Fruit fly (Drosophila melanogaster) S2 (cell line): Measurements from ENCODE around the gene morgue.

Experiments used
- CG8478 ChIP-seq: fragments of >200 bp; optimal IDR thresholded peaks from 2 replicates; lab custom pipeline; 2018
- CTCF ChIP-seq, 2 experiments: fragments of >200 bp; optimal IDR thresholded peaks; 2 replicates each; lab custom pipeline; 2018

The morgue gene

DNA sequence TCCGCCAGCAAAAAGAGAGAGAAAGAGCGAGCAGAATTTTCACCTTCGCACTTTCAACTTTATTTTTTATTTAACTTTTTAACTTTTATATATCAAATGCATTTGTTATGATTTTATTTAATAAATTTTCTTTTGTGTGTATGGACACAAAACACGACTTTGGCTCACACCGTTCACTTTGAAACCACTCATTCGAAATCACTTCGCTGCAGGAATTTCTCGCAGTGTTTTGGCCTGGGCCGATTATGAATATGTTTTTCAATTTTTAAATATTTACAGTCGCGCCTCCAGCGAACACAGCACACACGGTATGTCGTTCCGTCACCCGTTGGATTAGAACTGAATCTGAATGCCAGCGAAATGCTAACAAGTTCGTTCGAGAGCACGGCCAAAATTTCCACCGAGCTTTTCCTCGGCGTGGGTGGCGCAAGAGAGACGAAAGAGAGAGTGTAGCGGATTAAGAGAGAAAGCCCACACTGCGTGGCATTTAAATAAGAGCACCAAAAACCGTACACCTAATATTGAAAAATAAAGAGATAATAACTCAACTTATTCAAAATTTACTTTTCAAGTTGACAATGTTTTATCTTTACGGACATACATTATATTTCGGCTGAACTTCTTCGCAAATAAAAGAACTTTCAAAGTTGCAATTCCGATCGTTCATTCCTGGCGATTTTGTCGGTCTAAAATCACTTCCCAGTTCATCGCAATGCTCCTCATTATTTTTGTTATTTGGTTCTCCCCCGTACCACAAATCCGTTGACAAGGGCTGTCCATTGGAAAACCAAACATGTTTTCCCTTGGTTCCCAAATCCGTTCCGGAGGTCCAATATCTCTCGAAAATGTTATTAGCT lies 3.4 kb downstream of the morgue start, which contains the start of gene CG15431:
TSS of gene CG15431 (minus strand) at position 402 of the 857 bp plus-strand sequence.
- TF ChIP-seq CG8478 (lab: Kevin White, UChicago) = no peak
- TF ChIP-seq CTCF (optimal IDR thresholded peaks at IDR 0.05; lab: Kevin White, UChicago) = no peak

DNA sequence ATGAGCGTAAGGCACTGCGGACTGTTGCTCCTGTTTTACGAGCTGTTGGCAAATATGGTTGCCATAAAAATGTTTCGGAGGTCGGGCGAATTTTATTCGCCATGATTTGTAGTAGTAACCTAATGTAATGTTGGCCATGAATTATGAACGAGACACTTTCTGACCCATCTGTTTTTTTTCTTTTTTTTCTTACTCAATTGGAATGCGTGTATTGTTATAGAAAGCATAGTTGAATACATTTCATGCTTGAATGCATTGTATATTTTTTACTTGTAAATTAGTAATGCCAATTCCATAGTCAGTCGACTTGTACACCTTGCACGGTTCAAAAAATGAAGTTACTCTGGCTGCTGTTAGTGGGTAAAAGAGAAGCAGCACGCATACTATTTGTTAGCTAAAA lies 7.0 kb downstream of the morgue start, which contains the start of gene CG43056:
TSS of gene CG43056 (plus strand) at position 301 of the 400 bp plus-strand sequence.
- no peak for TF ChIP-seq CG8478 (lab: Kevin White, UChicago)
- TF ChIP-seq CTCF (optimal IDR thresholded peaks at IDR 0.05; lab: Kevin White, UChicago) = no peak

DNA sequence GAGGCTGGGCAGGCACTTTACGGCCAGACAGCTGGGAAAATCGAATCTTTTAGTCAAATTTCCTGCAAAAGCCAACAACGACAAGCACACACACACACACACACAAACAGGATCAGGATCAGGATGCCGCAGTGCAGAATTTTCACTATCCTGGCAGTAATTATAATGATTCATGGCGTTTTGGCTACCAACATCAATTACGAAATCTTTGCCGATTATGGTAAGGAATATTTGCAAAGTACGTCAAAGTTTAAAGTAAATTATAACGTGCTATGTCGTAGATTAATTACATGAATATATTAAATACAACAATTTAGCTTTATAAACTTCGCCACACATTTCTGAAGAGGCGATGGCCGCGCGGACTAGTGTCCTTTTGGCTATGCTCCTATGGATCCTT lies 10.9 kb downstream of the morgue start, which contains the start of the genes CG34177 and CG34178:
TSS of gene CG34177 (plus strand) at position 301 of the 400 bp plus-strand sequence.
TSS of gene CG34178 (plus strand) at position 301 of the 400 bp plus-strand sequence.
- TF ChIP-seq CG8478 (lab: Kevin White, UChicago) = no peak
- no peak for TF ChIP-seq CTCF (optimal IDR thresholded peaks at IDR 0.05; lab: Kevin White, UChicago)

DNA sequence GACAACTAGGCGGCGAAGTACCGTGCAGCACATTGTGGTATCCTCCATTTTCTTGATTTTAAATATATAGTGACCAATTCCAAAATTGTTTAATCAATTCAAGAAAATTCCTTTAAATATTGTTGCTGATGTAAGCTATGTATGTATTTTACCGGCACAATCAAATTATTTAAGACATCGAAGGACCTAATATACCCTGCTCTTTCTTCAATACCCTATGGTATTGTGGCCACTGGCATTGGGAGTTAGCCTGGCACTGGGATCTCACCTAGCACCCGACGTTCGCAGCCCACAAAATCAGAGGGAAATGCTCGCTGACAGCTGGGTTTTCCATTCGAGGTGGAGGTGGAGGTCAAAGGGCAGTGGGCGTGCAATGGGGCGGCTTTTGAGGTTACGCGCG lies 22.3 kb downstream of the morgue start:
- TF ChIP-seq CTCF (optimal IDR thresholded peaks at IDR 0.05; lab: Kevin White, UChicago) = no peak
- TF ChIP-seq CG8478 (lab: Kevin White, UChicago) = no peak

DNA sequence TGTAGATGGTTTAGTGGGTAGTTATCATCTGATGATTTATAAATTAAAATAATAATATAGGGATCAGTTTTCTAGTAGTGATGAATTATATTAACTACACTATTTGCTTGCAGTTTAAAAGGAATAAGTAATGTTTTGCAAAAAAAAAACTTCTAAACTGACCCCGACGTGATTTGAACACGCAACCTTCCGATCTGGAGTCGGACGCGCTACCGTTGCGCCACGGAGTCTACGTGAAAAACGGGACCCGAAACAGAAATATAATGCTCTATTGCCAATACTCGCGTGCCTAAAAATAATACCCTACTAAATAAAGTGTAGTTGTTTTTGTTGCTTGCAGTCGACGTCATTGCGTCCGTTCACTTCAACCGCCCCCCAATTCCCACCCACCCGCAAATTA lies 25.7 kb downstream of the morgue start:
- TF ChIP-seq CTCF (optimal IDR thresholded peaks at IDR 0.05; lab: Kevin White, UChicago) = no peak
- TF ChIP-seq CG8478 (lab: Kevin White, UChicago) = no peak

DNA sequence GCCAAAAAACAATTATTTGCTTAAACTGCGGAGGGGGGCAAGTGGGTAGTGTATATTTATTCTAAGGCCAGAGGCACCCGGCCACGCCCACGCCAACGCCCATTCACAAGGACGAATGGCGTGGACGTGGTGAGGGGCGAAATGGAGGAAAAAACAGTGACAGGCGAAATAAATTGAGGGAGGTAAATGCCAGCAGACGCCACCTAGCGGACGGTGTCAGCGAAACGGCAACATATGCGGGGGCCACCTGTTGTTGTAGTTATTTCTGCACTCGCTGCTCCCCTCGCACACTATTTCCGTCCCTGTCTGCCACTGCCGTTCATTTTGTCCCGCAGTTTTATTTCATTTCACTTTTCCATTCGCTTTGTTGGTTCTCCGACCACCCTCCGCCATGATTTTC lies 26.5 kb downstream of the morgue start:
- no peak for TF ChIP-seq CG8478 (lab: Kevin White, UChicago)
- TF ChIP-seq CTCF (optimal IDR thresholded peaks at IDR 0.05; lab: Kevin White, UChicago) = peak; percentile 87 to 94

DNA sequence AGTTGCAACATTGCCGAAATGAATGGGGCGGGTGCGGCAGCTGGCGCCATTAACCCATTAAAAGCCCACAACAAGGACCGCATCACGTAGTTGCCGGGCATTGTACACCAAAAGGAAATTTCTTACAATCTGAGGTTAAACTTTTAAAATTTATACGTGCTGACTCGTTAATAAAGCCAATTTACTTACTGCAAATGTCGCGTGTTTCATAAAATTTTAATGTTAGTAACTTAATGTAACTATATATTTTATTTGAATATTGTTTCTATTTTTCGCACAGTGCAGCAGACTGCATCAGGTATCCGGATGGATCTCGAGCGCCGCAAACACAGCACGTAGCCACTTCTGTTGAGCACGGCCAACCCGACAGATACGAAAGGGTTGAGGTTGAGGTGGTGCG lies 27.6 kb downstream of the morgue start:
- no peak for TF ChIP-seq CTCF (optimal IDR thresholded peaks at IDR 0.05; lab: Kevin White, UChicago)
- TF ChIP-seq CG8478 (lab: Kevin White, UChicago) = no peak

DNA sequence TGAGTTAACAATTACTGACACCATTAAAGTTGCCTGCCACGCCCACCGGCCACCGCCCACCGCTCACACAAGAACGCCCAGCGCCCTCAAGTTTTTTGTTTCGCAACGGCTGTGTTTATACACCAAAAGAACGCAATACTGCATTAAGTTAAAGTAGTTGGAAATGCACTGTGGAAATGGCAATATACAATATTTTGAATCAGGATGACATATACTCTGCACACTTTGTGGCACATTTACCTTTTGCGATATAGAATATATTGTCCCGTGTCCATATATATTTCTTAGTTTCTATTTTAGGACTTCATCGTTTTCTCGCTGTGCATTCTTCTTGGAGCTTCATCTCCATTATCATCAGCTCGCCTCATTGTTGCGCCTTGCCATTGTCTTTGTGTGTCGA lies 28.4 kb downstream of the morgue start:
- TF ChIP-seq CTCF (optimal IDR thresholded peaks at IDR 0.05; lab: Kevin White, UChicago) (no peak), CG8478 (lab: Kevin White, UChicago) (no peak)

DNA sequence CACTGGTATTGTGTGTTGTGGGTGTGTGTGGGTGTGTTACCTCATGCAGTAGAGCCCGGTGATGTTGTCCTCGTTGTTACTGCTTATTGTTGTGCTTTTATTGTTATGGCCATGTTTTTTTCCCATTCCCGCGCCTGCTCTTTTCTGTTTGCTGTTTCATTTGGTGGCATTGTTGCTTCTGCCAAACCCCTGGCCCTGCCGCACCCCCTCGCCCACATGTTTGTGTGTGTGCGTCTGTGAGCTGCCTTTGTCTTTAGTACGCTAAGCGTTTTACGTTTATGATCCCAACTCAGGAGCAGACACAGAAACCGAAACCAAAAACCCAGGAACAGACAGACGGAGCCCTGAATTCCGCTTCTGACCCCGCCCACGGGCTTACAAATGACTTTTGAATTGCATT lies 30.4 kb downstream of the morgue start:
- TF ChIP-seq CTCF (optimal IDR thresholded peaks at IDR 0.05; lab: Kevin White, UChicago) = no peak
- no peak for TF ChIP-seq CG8478 (lab: Kevin White, UChicago)

DNA sequence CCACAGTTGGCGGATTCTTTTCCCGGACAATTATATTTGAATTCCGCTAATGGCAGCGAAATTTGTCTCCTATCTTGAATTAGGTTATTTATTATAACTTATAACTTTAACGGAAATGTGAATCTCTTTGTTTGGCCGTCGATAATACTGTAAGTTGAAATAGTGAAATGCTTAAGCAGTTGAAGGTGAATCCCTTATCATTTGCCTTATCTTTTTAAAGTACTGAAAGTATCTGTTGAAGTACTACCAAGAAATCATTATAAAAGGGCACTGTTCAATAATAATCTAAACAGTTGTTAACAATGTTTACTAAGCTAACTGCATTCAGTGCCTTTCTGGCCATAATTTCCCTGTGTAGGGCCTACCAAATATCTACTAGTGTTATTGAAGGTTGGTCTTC lies 33.6 kb downstream of the morgue start, which contains the start of gene CG43055:
TSS of gene CG43055 (plus strand) at position 301 of the 400 bp plus-strand sequence.
- TF ChIP-seq CTCF (optimal IDR thresholded peaks at IDR 0.05; lab: Kevin White, UChicago) (no peak), CG8478 (lab: Kevin White, UChicago) (no peak)

DNA sequence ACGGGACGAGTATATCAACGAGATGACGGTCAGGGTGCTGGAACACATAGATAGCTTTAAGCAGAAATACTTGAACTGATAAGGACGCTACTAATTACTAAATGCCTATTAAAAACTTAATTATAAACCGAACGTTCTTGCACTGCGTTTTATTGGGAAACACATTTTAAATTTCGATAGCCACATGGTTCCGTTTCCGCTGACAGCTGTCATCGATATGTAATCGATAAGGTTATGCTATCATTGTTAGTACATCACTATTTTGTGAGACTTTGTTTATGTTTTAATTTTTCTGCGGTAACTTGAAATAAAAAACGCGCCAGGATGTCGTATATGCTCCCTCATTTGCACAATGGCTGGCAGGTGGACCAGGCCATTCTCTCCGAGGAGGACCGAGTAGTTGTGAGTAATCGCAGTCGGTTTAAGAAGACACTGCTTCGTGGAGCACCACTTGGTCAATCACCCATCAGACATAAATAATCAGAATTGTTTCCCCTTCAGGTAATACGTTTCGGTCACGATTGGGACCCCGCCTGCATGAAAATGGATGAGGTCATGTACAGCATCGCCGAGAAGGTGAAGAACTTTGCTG lies 41.4 kb downstream of the morgue start, which contains the start of gene Dim1:
TSS of gene Dim1 (plus strand) at position 239 of the 592 bp plus-strand sequence.
- TF ChIP-seq CG8478 (lab: Kevin White, UChicago) (no peak), CTCF (optimal IDR thresholded peaks at IDR 0.05; lab: Kevin White, UChicago) (no peak)

DNA sequence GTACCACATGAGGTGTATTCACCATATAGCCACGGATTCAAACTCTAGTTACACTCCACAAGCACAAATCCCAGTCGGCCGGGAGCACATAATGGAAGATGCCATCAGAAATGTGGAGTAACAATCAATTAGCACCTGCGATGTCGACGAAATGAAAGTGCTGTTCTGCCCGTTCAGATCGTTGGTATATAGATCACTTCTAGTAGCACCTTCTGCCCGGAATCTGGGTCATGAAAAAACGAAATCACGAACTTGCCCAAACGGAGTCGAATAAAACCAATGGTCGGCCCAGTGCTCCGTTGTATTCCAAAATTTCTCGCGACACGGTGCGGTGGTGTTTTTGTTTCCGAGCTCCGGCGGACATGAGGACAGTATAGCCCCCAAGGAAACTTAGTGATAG lies 43.8 kb downstream of the morgue start, which contains the start of gene CG33003:
TSS of gene CG33003 (plus strand) at position 301 of the 400 bp plus-strand sequence.
- no peak for TF ChIP-seq CG8478 (lab: Kevin White, UChicago)
- no peak for TF ChIP-seq CTCF (optimal IDR thresholded peaks at IDR 0.05; lab: Kevin White, UChicago)

DNA sequence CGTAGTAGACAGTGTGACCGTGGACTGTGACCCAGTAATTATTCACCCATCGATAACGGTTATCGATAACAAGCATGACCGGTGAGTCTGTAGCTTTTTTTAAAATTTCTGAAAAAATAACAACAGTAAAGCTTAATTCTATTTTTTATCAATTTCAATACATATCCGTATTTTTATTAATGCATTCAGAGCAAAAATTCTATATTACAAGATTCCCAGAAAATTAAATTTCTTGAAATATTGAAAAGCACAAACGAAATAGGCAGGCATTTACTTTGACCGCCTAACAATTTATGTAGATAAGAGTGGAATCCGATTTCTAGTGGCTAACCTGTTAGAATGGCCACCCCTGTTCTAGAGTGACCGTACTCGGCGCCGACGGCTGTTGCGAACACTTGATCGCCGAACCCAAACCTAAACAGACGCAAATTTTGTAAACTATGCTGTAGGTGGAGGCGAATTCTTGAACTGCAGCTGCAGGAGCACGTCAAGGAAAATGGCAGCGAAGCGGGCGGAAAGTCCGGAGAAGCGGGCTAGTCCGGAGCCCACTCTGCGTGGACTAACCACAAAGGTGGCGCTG lies 50.5 kb downstream of the morgue start, which contains the start of gene CG3652:
TSS of gene CG3652 (minus strand) at position 35 of the 580 bp plus-strand sequence.
- TF ChIP-seq CTCF (optimal IDR thresholded peaks at IDR 0.05; lab: Kevin White, UChicago) (peak; percentile 22 to 33), CG8478 (lab: Kevin White, UChicago) (no peak)
